Worm (Caenorhabditis elegans): ENCODE measurements around the gene C03B1.4.

- no peak for TF ChIP-seq mdl-1 (tag; optimal IDR thresholded peaks at IDR 0.05)
- no peak for TF ChIP-seq unc-62 (GFP tag; optimal IDR thresholded peaks at IDR 0.05)
- no peak for TF ChIP-seq ztf-11 (tag; optimal IDR thresholded peaks at IDR 0.05)
- no peak for TF ChIP-seq zag-1 (tag; optimal IDR thresholded peaks at IDR 0.05)
- no peak for TF ChIP-seq nhr-12 (tag; optimal IDR thresholded peaks at IDR 0.05)
- TF ChIP-seq skn-1 (tag; optimal IDR thresholded peaks at IDR 0.05): no peak
- no peak for TF ChIP-seq mml-1 (tag; optimal IDR thresholded peaks at IDR 0.05)
- TF ChIP-seq lin-39 (tag; optimal IDR thresholded peaks at IDR 0.05): no peak
- no peak for TF ChIP-seq unc-39 (tag; optimal IDR thresholded peaks at IDR 0.05)
- no peak for TF ChIP-seq elt-2 (tag; optimal IDR thresholded peaks at IDR 0.05)
- no peak for TF ChIP-seq egl-27 (tag; optimal IDR thresholded peaks at IDR 0.05)
- TF ChIP-seq fos-1 (tag; optimal IDR thresholded peaks at IDR 0.05): no peak
These were observed 18.5 kb upstream of the C03B1.4 start for ce11 chrX:6345785-6346184.
